Fruit fly (Drosophila melanogaster): Measurements from ENCODE around the gene ss.

DNA sequence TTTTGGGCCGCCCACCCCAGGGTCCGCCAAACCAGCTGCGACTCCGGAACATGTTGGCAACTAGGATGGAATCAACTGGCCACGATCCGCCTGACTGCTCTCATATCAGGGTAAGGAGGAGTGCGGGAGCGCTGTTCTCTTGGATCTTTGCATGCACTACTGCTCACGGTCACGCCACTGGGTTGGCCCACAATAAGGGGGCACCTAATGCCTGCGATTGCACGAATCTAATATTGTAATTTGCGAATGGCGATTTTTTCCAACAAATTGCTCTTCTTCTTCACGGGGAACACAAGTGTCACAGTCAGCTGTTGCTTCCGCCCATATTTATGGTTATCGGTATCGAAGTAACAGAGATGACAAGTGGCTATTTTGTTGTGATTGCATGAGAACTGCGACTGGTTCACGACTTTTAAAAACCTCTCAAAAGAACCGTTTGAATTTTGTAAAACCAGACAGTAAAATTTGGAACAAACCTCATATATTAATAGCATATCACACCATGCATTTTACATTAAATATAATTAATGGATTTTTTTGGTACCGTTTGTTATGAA lies 38.0 kb upstream of the ss start, which contains the start of gene ema:
- TF ChIP-seq topi (GFP tag; optimal IDR thresholded peaks at IDR 0.05) (no peak), CG32006 (GFP tag; optimal IDR thresholded peaks at IDR 0.05) (no peak), Eip75B (GFP tag; optimal IDR thresholded peaks at IDR 0.05) (no peak), ss (GFP tag; optimal IDR thresholded peaks at IDR 0.05) (no peak)

All from whole organism, prepupa.